Fruit fly (Drosophila melanogaster): Measurements from ENCODE around the gene Nbr.
A peak's percentile ranks its signal among the peaks of the same experiment; 100 is the strongest.

The Nbr gene

DNA sequence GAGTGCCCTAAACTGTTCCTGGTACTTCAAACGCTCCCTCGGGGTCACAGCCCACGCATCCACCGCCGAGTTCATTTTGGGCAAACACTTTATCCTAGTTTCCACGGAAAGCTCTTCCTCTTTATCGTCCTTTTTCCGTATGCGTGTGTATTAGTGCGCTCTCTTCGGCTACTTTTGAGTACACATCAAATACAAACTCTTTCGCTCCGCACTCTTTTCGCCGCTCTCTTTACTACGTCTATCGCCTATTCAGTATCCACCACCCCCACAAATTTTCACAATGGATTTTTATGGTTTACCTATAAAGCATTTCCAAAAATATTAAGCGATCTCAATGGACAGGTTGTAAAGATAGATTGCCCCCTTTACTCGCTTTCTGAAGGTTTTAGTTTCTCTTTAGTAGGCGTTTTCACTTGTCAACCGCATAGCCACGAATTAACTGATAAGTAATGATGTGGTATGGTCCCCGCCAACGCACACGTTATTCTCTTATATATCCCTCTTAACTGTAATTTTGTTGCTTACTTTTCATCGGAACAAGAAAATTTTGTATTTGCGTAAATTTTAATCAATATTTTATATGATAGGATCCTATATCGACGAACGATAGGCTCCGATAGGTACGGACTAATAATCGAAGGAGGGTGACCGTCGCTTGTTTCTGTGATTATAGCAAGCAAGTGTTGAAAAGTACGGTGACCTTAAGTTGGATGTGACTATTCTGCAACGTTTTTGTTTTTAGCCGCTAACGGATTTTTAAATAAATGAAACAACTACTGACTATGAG lies 21.0 kb downstream of the Nbr start, which contains the start of gene Dap160 (continued):
- TF ChIP-seq CG6813 (GFP tag; optimal IDR thresholded peaks at IDR 0.05) = no peak
- TF ChIP-seq CG2889 (GFP tag; IDR thresholded peaks at IDR 0.05) = no peak
- no peak for TF ChIP-seq HmgD (GFP tag; optimal IDR thresholded peaks at IDR 0.05)
- no peak for TF ChIP-seq sens-2 (GFP tag; IDR thresholded peaks at IDR 0.05)
- TF ChIP-seq Nf-YA (GFP tag; IDR thresholded peaks at IDR 0.05) = no peak
- no peak for TF ChIP-seq ash1 (GFP tag; optimal IDR thresholded peaks at IDR 0.05)
- TF ChIP-seq CG42726 (GFP tag; IDR thresholded peaks at IDR 0.05; ENCODE audit: partially characterized antibody) = peak; percentile 84
- peak; percentile 3 for TF ChIP-seq lbe (GFP tag; optimal IDR thresholded peaks at IDR 0.05)
- TF ChIP-seq CG11085 (GFP tag; IDR thresholded peaks at IDR 0.05) = no peak
- TF ChIP-seq CG17612 (GFP tag; IDR thresholded peaks at IDR 0.05) = no peak
- TF ChIP-seq bbx (GFP tag; IDR thresholded peaks at IDR 0.05; ENCODE audit: partially characterized antibody) = peak; percentile 76
- TF ChIP-seq Bdp1 (GFP tag; optimal IDR thresholded peaks at IDR 0.05) = no peak
- TF ChIP-seq eve (GFP tag; optimal IDR thresholded peaks at IDR 0.05) = no peak
- peak in 1 of 2 experiments; percentile 27 for TF ChIP-seq Pdp1 (GFP tag; optimal IDR thresholded peaks at IDR 0.05)
- TF ChIP-seq slou (GFP tag; optimal IDR thresholded peaks at IDR 0.05) = no peak
- TF ChIP-seq CG15073 (GFP tag; optimal IDR thresholded peaks at IDR 0.05) = no peak
- TF ChIP-seq Antp (GFP tag; optimal IDR thresholded peaks at IDR 0.05) = no peak
- peak; percentile 16 for TF ChIP-seq mam (GFP tag; optimal IDR thresholded peaks at IDR 0.05)
- no peak for TF ChIP-seq CG17912 (GFP tag; optimal IDR thresholded peaks at IDR 0.05)
- TF ChIP-seq CG1233 (GFP tag; optimal IDR thresholded peaks at IDR 0.05) = no peak
- TF ChIP-seq fd64A (GFP tag; optimal IDR thresholded peaks at IDR 0.05) = no peak
- TF ChIP-seq CG17385 (GFP tag; optimal IDR thresholded peaks at IDR 0.05) = no peak
- TF ChIP-seq CG8359 (GFP tag; optimal IDR thresholded peaks at IDR 0.05; ENCODE audit: borderline replicate concordance) = no peak
- TF ChIP-seq CG17361 (GFP tag; IDR thresholded peaks at IDR 0.05) = no peak
- no peak for TF ChIP-seq CG1602 (GFP tag; optimal IDR thresholded peaks at IDR 0.05)
- no peak for TF ChIP-seq CG18262 (tag; optimal IDR thresholded peaks at IDR 0.05)
- no peak for TF ChIP-seq p53 (GFP tag; optimal IDR thresholded peaks at IDR 0.05)
- TF ChIP-seq sim (GFP tag; IDR thresholded peaks at IDR 0.05) = no peak
- TF ChIP-seq scrt (GFP tag; optimal IDR thresholded peaks at IDR 0.05) = no peak
- no peak for TF ChIP-seq sd (tag; optimal IDR thresholded peaks at IDR 0.05)
- no peak for TF ChIP-seq unpg (GFP tag; optimal IDR thresholded peaks at IDR 0.05)
- peak; percentile 10 for TF ChIP-seq CG30020 (tag; optimal IDR thresholded peaks at IDR 0.05)
- no peak for TF ChIP-seq CG12219 (GFP tag; optimal IDR thresholded peaks at IDR 0.05)
- peak; percentile 79 for TF ChIP-seq Med (GFP tag)
- no peak for TF ChIP-seq CG18619 (GFP tag; optimal IDR thresholded peaks at IDR 0.05)
- no peak for TF ChIP-seq CG11093 (GFP tag; IDR thresholded peaks at IDR 0.05)
- no peak for TF ChIP-seq CTCF (GFP tag; optimal IDR thresholded peaks at IDR 0.05)
- no peak for TF ChIP-seq Lim3 (GFP tag; IDR thresholded peaks at IDR 0.05)
- TF ChIP-seq CG18476 (GFP tag; optimal IDR thresholded peaks at IDR 0.05) = no peak
- TF ChIP-seq pros (GFP tag; optimal IDR thresholded peaks at IDR 0.05) = no peak
- TF ChIP-seq Max (GFP tag; optimal IDR thresholded peaks at IDR 0.05) = peak; percentile 3
- no peak for TF ChIP-seq CG18764 (GFP tag; optimal IDR thresholded peaks at IDR 0.05)
- no peak for TF ChIP-seq HHEX (GFP tag; optimal IDR thresholded peaks at IDR 0.05)
- no peak for TF ChIP-seq CG5245 (GFP tag; optimal IDR thresholded peaks at IDR 0.05)
- TF ChIP-seq CG10209 (GFP tag; optimal IDR thresholded peaks at IDR 0.05) = no peak
- no peak for TF ChIP-seq bcd (GFP tag; optimal IDR thresholded peaks at IDR 0.05)
- no peak for TF ChIP-seq CG10462 (GFP tag; optimal IDR thresholded peaks at IDR 0.05)
- peak; percentile 34 for TF ChIP-seq HmgZ (tag; optimal IDR thresholded peaks at IDR 0.05)
- no peak for TF ChIP-seq CG10565 (GFP tag; optimal IDR thresholded peaks at IDR 0.05)
- TF ChIP-seq CrebB (tag; optimal IDR thresholded peaks at IDR 0.05) = no peak
